Worm (Caenorhabditis elegans): ENCODE results near the gene mrps-34.

The mrps-34 gene

ce11 chrIII:4540604-4541003, 1.6 kb downstream of the mrps-34 start, which contains the start of gene ugt-62 (continued):
- TF ChIP-seq mdl-1 (tag; optimal IDR thresholded peaks at IDR 0.05) = no peak
- TF ChIP-seq elt-3 (tag; optimal IDR thresholded peaks at IDR 0.05) = no peak

- TF ChIP-seq crh-2 (tag; optimal IDR thresholded peaks at IDR 0.05) (no peak), blmp-1 (tag; optimal IDR thresholded peaks at IDR 0.05; ENCODE audit: insufficient read depth) (no peak)
Measured at ce11 chrIII:4530968-4531367, 11.3 kb downstream of the mrps-34 start.

DNA sequence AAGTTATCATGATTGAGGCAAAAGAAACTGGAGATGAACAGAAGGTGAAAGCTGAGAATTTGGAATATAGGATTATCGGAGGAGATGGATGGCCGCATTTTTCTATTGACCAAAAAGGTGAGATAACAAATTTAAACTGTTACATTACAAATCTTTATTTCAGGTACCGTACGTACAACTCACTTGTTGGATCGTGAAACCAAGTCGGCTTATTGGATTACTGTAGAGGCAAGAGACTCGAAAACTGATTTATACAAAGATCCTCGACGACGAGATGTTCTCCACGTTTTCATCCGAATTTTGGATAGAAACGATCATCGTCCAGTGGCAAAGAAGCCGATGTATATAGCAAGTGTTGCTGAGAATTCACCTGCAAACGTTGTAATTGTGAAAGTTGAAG, 16.3 kb downstream of the mrps-34 start:
- no peak for TF ChIP-seq egl-27 (tag; optimal IDR thresholded peaks at IDR 0.05)
- no peak for TF ChIP-seq snpc-4 (tag; optimal IDR thresholded peaks at IDR 0.05)
- TF ChIP-seq lin-11 (tag; optimal IDR thresholded peaks at IDR 0.05) = no peak
- TF ChIP-seq ZK546.5 (tag; optimal IDR thresholded peaks at IDR 0.05) = no peak
- no peak for TF ChIP-seq aly-2 (tag; optimal IDR thresholded peaks at IDR 0.05)
- TF ChIP-seq nhr-129 (tag; optimal IDR thresholded peaks at IDR 0.05) = no peak

DNA sequence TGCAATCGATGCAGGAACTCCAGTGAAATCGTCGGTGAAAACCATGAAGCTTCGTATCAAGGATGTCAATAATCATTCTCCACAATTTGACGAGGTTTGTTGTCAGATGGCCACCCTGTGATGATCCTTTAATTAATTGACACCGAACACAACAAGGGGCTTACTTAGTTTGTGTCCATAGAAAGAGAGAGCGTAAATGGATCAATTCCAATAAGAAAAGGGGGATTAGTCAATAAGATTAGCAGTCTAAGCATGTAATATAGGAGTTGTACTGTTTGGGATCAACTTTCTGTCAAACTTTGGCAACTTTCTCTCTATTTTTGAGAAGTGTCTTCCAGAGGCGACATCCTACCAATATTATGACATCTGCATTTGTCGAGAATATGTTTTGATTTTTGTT, 18.2 kb downstream of the mrps-34 start:
- TF ChIP-seq skn-1 (tag; optimal IDR thresholded peaks at IDR 0.05) (no peak), gmeb-1 (tag; optimal IDR thresholded peaks at IDR 0.05) (no peak), sma-3 (GFP tag; optimal IDR thresholded peaks at IDR 0.05) (no peak), lsy-2 (tag; optimal IDR thresholded peaks at IDR 0.05) (no peak), mdl-1 (tag; optimal IDR thresholded peaks at IDR 0.05) (no peak), unc-55 (GFP tag; optimal IDR thresholded peaks at IDR 0.05) (no peak), nhr-23 (tag; optimal IDR thresholded peaks at IDR 0.05) (no peak), unc-62 (GFP tag; optimal IDR thresholded peaks at IDR 0.05) (no peak), C34F6.9 (tag; optimal IDR thresholded peaks at IDR 0.05) (no peak), ZK546.5 (tag; optimal IDR thresholded peaks at IDR 0.05) (no peak), ceh-82 (tag; optimal IDR thresholded peaks at IDR 0.05) (no peak), mab-5 (tag; optimal IDR thresholded peaks at IDR 0.05) (no peak), snpc-4 (tag; optimal IDR thresholded peaks at IDR 0.05) (no peak), nhr-12 (tag; optimal IDR thresholded peaks at IDR 0.05) (no peak), zag-1 (tag; optimal IDR thresholded peaks at IDR 0.05) (no peak)

DNA sequence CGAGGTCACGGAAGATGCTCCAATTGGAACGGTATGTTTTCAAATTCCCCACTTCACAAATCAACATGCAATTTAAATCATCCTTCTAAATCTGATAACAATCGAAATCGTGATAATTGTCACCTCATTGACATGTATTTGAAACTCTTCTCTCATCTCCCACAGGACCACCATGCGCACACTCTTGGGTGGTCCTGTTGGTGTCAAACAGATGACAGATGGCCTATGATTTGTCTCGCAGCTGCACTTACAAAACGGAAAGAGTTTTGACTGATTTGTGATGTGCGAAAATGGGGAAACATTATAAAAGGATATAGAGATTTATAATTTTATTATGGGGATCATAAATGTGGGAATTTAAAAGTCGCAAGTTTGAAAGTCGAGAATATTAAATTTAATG, 18.8 kb downstream of the mrps-34 start:
- peak; percentile 0 for TF ChIP-seq mab-5 (tag; optimal IDR thresholded peaks at IDR 0.05)
- no peak for TF ChIP-seq crh-2 (tag; optimal IDR thresholded peaks at IDR 0.05)

- TF ChIP-seq lin-11 (tag; optimal IDR thresholded peaks at IDR 0.05) = no peak
Measured at ce11 chrIII:4520057-4520456, 22.2 kb downstream of the mrps-34 start, which contains the start of gene cdh-4. Gene cdh-4 (plus strand): TSS chrIII:4520357.

DNA sequence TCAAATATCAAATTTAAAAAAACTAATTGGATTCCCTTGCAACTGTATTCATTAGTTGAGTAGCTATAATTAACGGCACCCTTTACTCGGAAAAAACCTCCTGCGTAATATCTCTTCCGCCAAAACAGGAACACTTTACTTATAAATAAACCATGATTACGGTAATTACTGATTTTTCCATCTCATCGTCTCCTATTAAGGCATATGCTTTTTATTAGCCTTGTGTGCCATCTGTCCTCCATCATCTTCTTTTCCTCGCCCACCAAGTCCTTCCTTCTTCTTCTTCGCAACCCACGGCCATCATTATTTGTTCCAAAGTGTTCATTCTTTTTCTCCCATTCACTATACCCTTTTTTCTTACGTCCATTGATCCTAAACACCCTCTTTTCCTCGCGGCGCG, 22.8 kb downstream of the mrps-34 start:
- TF ChIP-seq lsy-2 (tag; optimal IDR thresholded peaks at IDR 0.05) (no peak), nhr-237 (tag; optimal IDR thresholded peaks at IDR 0.05) (no peak), elt-1 (tag; optimal IDR thresholded peaks at IDR 0.05) (no peak), skn-1 (tag; optimal IDR thresholded peaks at IDR 0.05) (no peak), F13H6.1 (tag; optimal IDR thresholded peaks at IDR 0.05) (no peak)

ce11 chrIII:4517781-4518180, 24.5 kb downstream of the mrps-34 start:
- no peak for TF ChIP-seq nhr-129 (tag; optimal IDR thresholded peaks at IDR 0.05)

ce11 chrIII:4515173-4515572, 27.1 kb downstream of the mrps-34 start:
- TF ChIP-seq unc-55 (GFP tag; optimal IDR thresholded peaks at IDR 0.05) = no peak
- TF ChIP-seq unc-39 (tag; optimal IDR thresholded peaks at IDR 0.05) = no peak
- TF ChIP-seq nhr-11 (tag; optimal IDR thresholded peaks at IDR 0.05) = no peak
- TF ChIP-seq lin-13 (GFP tag; optimal IDR thresholded peaks at IDR 0.05) = no peak
- no peak for TF ChIP-seq skn-1 (tag; optimal IDR thresholded peaks at IDR 0.05)
